Worm (Caenorhabditis elegans) whole organism, L1 larva: ENCODE results near the gene C08F8.9.

ENCODE experiments used
- C16A3.4 ChIP-seq: fragments of 150-350 bp; optimal IDR thresholded peaks from 2 replicates; lab custom pipeline; 2014; ENCODE audit warnings: missing biosample characterization, missing genetic modification characterization
- F16B12.6 ChIP-seq: fragments of 150-350 bp; optimal IDR thresholded peaks from 2 replicates; lab custom pipeline; 2014; ENCODE audit warnings: missing biosample characterization, missing genetic modification characterization
- Y116A8C.19 ChIP-seq: sonication (generic microtip); optimal IDR thresholded peaks from 2 replicates; lab custom pipeline; 2016; ENCODE audit warnings: missing compliant biosample characterization, missing genetic modification characterization, borderline replicate concordance
- aha-1 ChIP-seq: fragments of 150-350 bp; optimal IDR thresholded peaks from 2 replicates; lab custom pipeline; 2014; ENCODE audit warnings: missing biosample characterization, missing genetic modification characterization
- alr-1 ChIP-seq: fragments of 200-800 bp; sonication (Bioruptor generic); optimal IDR thresholded peaks from 2 replicates; lab custom pipeline; 2018; ENCODE audit warnings: borderline replicate concordance, mild to moderate bottlenecking, missing genetic modification characterization, missing compliant biosample characterization
- aly-2 ChIP-seq: fragments of 150-350 bp; optimal IDR thresholded peaks from 2 replicates; lab custom pipeline; 2014; ENCODE audit warnings: missing biosample characterization, missing genetic modification characterization
- blmp-1 ChIP-seq: fragments of 150-350 bp; optimal IDR thresholded peaks from 2 replicates; lab custom pipeline; 2014; ENCODE audit warnings: missing biosample characterization, missing genetic modification characterization
- ceh-63 ChIP-seq: fragments of 200-800 bp; sonication (Bioruptor generic); optimal IDR thresholded peaks from 2 replicates; lab custom pipeline; 2018; ENCODE audit warnings: mild to moderate bottlenecking, missing genetic modification characterization, missing compliant biosample characterization
- ceh-82 ChIP-seq, 3 experiments: fragments of 150-350 bp in 1 of 3; sonication (generic microtip) in 2 of 3; optimal IDR thresholded peaks; 2 replicates each; lab custom pipeline; 2014 to 2017; ENCODE audit warnings: missing biosample characterization in 3 of 3, missing genetic modification characterization in 3 of 3
- ceh-88 ChIP-seq: fragments of 200-800 bp; sonication (Bioruptor generic); IDR thresholded peaks from 2 replicates; pipeline ENCODE4 v1.3.6; 2022; ENCODE audit warnings: missing genetic modification characterization, missing compliant biosample characterization
- ceh-90 ChIP-seq: sonication (generic microtip); optimal IDR thresholded peaks from 2 replicates; lab custom pipeline; 2016; ENCODE audit warnings: missing genetic modification characterization, missing compliant biosample characterization
- ces-1 ChIP-seq: fragments of 150-350 bp; optimal IDR thresholded peaks from 2 replicates; lab custom pipeline; 2014; ENCODE audit warnings: missing biosample characterization, missing genetic modification reagents, missing genetic modification characterization
- dsc-1 ChIP-seq: sonication (generic microtip); optimal IDR thresholded peaks from 2 replicates; lab custom pipeline; 2016; ENCODE audit warnings: mild to moderate bottlenecking, missing genetic modification characterization, missing compliant biosample characterization
- egl-27 ChIP-seq, 2 experiments: fragments of 150-350 bp in 1 of 2; sonication (generic microtip); optimal IDR thresholded peaks; 3 replicates each; lab custom pipeline; 2017 to 2018; ENCODE audit warnings: missing biosample characterization in 2 of 2, missing genetic modification characterization in 2 of 2, missing genetic modification reagents in 2 of 2
- elt-3 ChIP-seq, 6 experiments: fragments of 150-350 bp in 1 of 6; sonication (generic microtip); optimal IDR thresholded peaks; 2 replicates each; lab custom pipeline; 2017 to 2018; ENCODE audit warnings: missing biosample characterization in 6 of 6, missing genetic modification characterization in 6 of 6, inconsistent platforms in 1 of 6
- ets-5 ChIP-seq: fragments of 200-800 bp; sonication (Bioruptor generic); IDR thresholded peaks from 2 replicates; pipeline ENCODE4 v1.3.6; 2022; ENCODE audit warnings: missing genetic modification characterization, missing compliant biosample characterization
- fkh-10 ChIP-seq: sonication (generic microtip); optimal IDR thresholded peaks from 2 replicates; lab custom pipeline; 2017; ENCODE audit warnings: missing biosample characterization, missing genetic modification reagents, missing genetic modification characterization
- fkh-4 ChIP-seq: sonication (generic microtip); optimal IDR thresholded peaks from 2 replicates; lab custom pipeline; 2016; ENCODE audit warnings: missing compliant biosample characterization, missing genetic modification characterization, borderline replicate concordance
- hlh-17 ChIP-seq: fragments of 200-800 bp; sonication (Bioruptor generic); optimal IDR thresholded peaks from 2 replicates; lab custom pipeline; 2018; ENCODE audit warnings: missing genetic modification characterization, mild to moderate bottlenecking, missing compliant biosample characterization, moderate library complexity, borderline replicate concordance
- hlh-4 ChIP-seq: sonication (generic microtip); optimal IDR thresholded peaks from 2 replicates; lab custom pipeline; 2016; ENCODE audit warnings: mild to moderate bottlenecking, missing genetic modification characterization, missing compliant biosample characterization
- hpl-2 ChIP-seq: fragments of 150-350 bp; optimal IDR thresholded peaks from 2 replicates; lab custom pipeline; 2014; ENCODE audit warnings: missing biosample characterization, missing genetic modification reagents, missing genetic modification characterization
- jun-1 ChIP-seq: fragments of 150-350 bp; optimal IDR thresholded peaks from 2 replicates; lab custom pipeline; 2014; ENCODE audit warnings: missing biosample characterization, missing genetic modification reagents, missing genetic modification characterization
- lin-13 ChIP-seq: fragments of 150-350 bp; optimal IDR thresholded peaks from 2 replicates; lab custom pipeline; 2014; ENCODE audit warnings: missing biosample characterization, missing genetic modification reagents, missing genetic modification characterization
- lin-14 ChIP-seq: fragments of 200-800 bp; sonication (Bioruptor generic); optimal IDR thresholded peaks from 2 replicates; lab custom pipeline; 2018; ENCODE audit warnings: mild to moderate bottlenecking, missing genetic modification characterization, moderate library complexity, missing compliant biosample characterization
- lin-15B ChIP-seq: fragments of 150-350 bp; sonication (generic microtip); optimal IDR thresholded peaks from 3 replicates; lab custom pipeline; 2014; ENCODE audit warnings: missing biosample characterization, missing genetic modification characterization
- lin-35 ChIP-seq, 2 experiments: fragments of 150-350 bp; optimal IDR thresholded peaks; 2 replicates each; lab custom pipeline; 2014; ENCODE audit warnings: missing biosample characterization in 2 of 2, missing genetic modification characterization in 2 of 2, missing genetic modification reagents in 2 of 2
- lir-3 ChIP-seq: sonication (generic microtip); optimal IDR thresholded peaks from 2 replicates; lab custom pipeline; 2016; ENCODE audit warnings: mild to moderate bottlenecking, missing genetic modification characterization, moderate library complexity, missing compliant biosample characterization; ENCODE audit not compliant: poor library complexity
- lsy-2 ChIP-seq, 2 experiments: fragments of 150-350 bp; optimal IDR thresholded peaks; 2 replicates each; lab custom pipeline; 2014; ENCODE audit warnings: missing biosample characterization in 2 of 2, missing genetic modification characterization in 2 of 2
- mab-9 ChIP-seq: fragments of 200-800 bp; sonication (Bioruptor generic); IDR thresholded peaks from 2 replicates; pipeline ENCODE4 v1.3.6; 2022; ENCODE audit warnings: missing genetic modification reagents, missing genetic modification characterization, missing compliant biosample characterization
- mdl-1 ChIP-seq, 2 experiments: fragments of 150-350 bp; optimal IDR thresholded peaks; 2 replicates each; lab custom pipeline; 2014 to 2017; ENCODE audit warnings: missing biosample characterization in 2 of 2, missing genetic modification characterization in 2 of 2, inconsistent platforms in 1 of 2
- mef-2 ChIP-seq: fragments of 150-350 bp; optimal IDR thresholded peaks from 2 replicates; lab custom pipeline; 2014; ENCODE audit warnings: missing biosample characterization, missing genetic modification characterization
- nhr-11 ChIP-seq: fragments of 150-350 bp; optimal IDR thresholded peaks from 2 replicates; lab custom pipeline; 2014; ENCODE audit warnings: missing biosample characterization, missing genetic modification characterization
- nhr-12 ChIP-seq: sonication (generic microtip); optimal IDR thresholded peaks from 2 replicates; lab custom pipeline; 2017; ENCODE audit warnings: missing biosample characterization, missing genetic modification characterization
- nhr-19 ChIP-seq: fragments of 200-800 bp; sonication (Bioruptor generic); conservative IDR thresholded peaks from 2 replicates; pipeline ENCODE4 v1.3.6; 2022; ENCODE audit warnings: missing genetic modification characterization, missing compliant biosample characterization
- nhr-28 ChIP-seq: fragments of 150-350 bp; optimal IDR thresholded peaks from 2 replicates; lab custom pipeline; 2014; ENCODE audit warnings: missing biosample characterization, missing genetic modification characterization
- nhr-47 ChIP-seq: sonication (generic microtip); optimal IDR thresholded peaks from 2 replicates; lab custom pipeline; 2016; ENCODE audit warnings: mild to moderate bottlenecking, missing genetic modification characterization, moderate library complexity, missing compliant biosample characterization
- nhr-71 ChIP-seq: sonication (generic microtip); optimal IDR thresholded peaks from 2 replicates; lab custom pipeline; 2016; ENCODE audit warnings: mild to moderate bottlenecking, missing genetic modification characterization, moderate library complexity, missing compliant biosample characterization
- nhr-76 ChIP-seq: sonication (generic microtip); optimal IDR thresholded peaks from 2 replicates; lab custom pipeline; 2017; ENCODE audit warnings: missing biosample characterization, missing genetic modification characterization
- nhr-84 ChIP-seq: sonication (generic microtip); optimal IDR thresholded peaks from 2 replicates; lab custom pipeline; 2017; ENCODE audit warnings: missing biosample characterization, missing genetic modification characterization
- nhr-90 ChIP-seq: sonication (generic microtip); optimal IDR thresholded peaks from 2 replicates; lab custom pipeline; 2016; ENCODE audit warnings: mild to moderate bottlenecking, missing genetic modification characterization, missing compliant biosample characterization; ENCODE audit not compliant: poor library complexity
- pag-3 ChIP-seq: sonication (generic microtip); optimal IDR thresholded peaks from 2 replicates; lab custom pipeline; 2017; ENCODE audit warnings: missing genetic modification characterization, mild to moderate bottlenecking, missing compliant biosample characterization, antibody characterized with exemption, borderline replicate concordance; ENCODE audit not compliant: insufficient read depth
- pax-3 ChIP-seq: fragments of 200-800 bp; sonication (Bioruptor generic); optimal IDR thresholded peaks from 2 replicates; lab custom pipeline; 2018; ENCODE audit warnings: mild to moderate bottlenecking, missing genetic modification characterization, moderate library complexity, missing compliant biosample characterization
- rnt-1 ChIP-seq: sonication (generic microtip); optimal IDR thresholded peaks from 2 replicates; lab custom pipeline; 2016; ENCODE audit warnings: mild to moderate bottlenecking, missing genetic modification characterization, moderate library complexity, missing compliant biosample characterization
- sox-4 ChIP-seq: sonication (generic microtip); optimal IDR thresholded peaks from 2 replicates; lab custom pipeline; 2016; ENCODE audit warnings: missing genetic modification characterization, missing compliant biosample characterization
- sup-37 ChIP-seq: fragments of 200-800 bp; sonication (Bioruptor generic); optimal IDR thresholded peaks from 2 replicates; lab custom pipeline; 2018; ENCODE audit warnings: mild to moderate bottlenecking, missing genetic modification characterization, missing compliant biosample characterization
- tlp-1 ChIP-seq: fragments of 150-350 bp; optimal IDR thresholded peaks from 2 replicates; lab custom pipeline; 2014; ENCODE audit warnings: missing biosample characterization, missing genetic modification characterization
- unc-30 ChIP-seq: sonication (generic microtip); optimal IDR thresholded peaks from 2 replicates; lab custom pipeline; 2017; ENCODE audit warnings: missing biosample characterization, missing genetic modification characterization
- unc-62 ChIP-seq: fragments of 150-350 bp; optimal IDR thresholded peaks from 2 replicates; lab custom pipeline; 2014; ENCODE audit warnings: missing biosample characterization, missing genetic modification reagents, missing genetic modification characterization
- zip-4 ChIP-seq: fragments of 200-800 bp; sonication (Bioruptor generic); optimal IDR thresholded peaks from 2 replicates; lab custom pipeline; 2018; ENCODE audit warnings: mild to moderate bottlenecking, missing genetic modification characterization, moderate library complexity, missing compliant biosample characterization
- ztf-4 ChIP-seq: fragments of 150-350 bp; optimal IDR thresholded peaks from 2 replicates; lab custom pipeline; 2014; ENCODE audit warnings: missing biosample characterization, missing genetic modification characterization

C08F8.9 gene

DNA sequence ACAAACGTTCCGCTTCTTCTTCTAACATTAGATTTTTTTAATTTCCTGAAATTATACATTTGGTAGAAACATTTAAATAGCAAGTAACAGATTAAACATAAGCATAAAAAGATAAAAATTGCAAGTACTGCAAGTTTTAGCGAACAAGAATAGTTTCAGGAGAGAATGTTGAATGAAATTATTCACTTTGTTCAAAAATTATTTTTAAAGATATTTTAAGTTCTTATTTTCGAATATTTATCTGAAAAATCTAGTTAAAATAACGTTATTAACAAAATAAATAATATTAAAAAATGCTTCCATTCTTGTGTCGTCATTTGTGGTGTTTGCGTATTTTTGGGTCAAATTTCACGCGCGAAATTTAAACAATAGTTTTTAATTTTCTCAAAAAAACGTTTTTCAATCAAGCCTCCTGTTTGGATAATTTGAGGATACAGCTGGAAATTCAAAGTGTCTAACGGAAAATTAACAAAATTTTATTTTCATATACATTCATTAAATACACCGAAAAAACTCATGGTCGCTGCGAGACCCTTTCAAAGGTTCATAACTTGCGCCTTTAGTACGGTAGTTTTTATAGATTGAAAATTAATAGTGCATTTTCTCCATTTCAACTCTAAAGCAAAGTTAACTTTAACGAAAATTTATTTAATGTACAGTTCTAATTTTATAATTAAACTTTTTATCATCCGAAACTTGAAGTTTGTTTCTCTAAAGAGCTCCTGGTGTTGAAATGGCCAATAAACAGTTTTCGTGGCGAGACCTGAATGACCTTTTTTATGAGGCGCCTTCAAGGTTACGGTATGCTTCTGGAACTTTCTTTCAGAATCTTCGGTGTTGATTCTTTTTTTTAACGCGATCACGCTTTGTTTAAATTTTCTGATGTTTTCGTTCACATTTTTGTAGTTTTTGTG lies 35.8 kb downstream of the C08F8.9 start, which contains the start of gene skih-2 (continued):
- TF ChIP-seq mdl-1 (tag; optimal IDR thresholded peaks at IDR 0.05; lab: Kevin White, UChicago) (no peak), nhr-90 (tag; lab: Kevin White, UChicago) (peak; percentile 32), ceh-88 (no peak), unc-62 (GFP tag; lab: Kevin White, UChicago) (no peak), pag-3 (tag; lab: Kevin White, UChicago) (no peak), C16A3.4 (tag; lab: Kevin White, UChicago) (peak; percentile 38), lin-15B (tag; lab: Kevin White, UChicago) (peak; percentile 32), ceh-82 (tag; optimal IDR thresholded peaks at IDR 0.05; lab: Kevin White, UChicago) (peak in 2 of 3 experiments; percentile 12 to 41), hlh-4 (tag; lab: Kevin White, UChicago) (no peak), jun-1 (tag; lab: Kevin White, UChicago) (no peak), nhr-19 (GFP tag; lab: Robert Waterston, UW) (peak; percentile 68), nhr-71 (tag; lab: Kevin White, UChicago) (peak; percentile 64), lir-3 (tag; lab: Kevin White, UChicago) (no peak), aly-2 (tag; lab: Kevin White, UChicago) (no peak), mab-9 (no peak), lin-14 (GFP tag; lab: Kevin White, UChicago) (no peak), nhr-84 (no peak), dsc-1 (tag; lab: Kevin White, UChicago) (peak; percentile 37), mef-2 (tag; lab: Kevin White, UChicago) (no peak), nhr-11 (tag; lab: Kevin White, UChicago) (no peak), sox-4 (tag; lab: Kevin White, UChicago) (no peak), zip-4 (no peak), nhr-28 (tag; lab: Kevin White, UChicago) (no peak), ces-1 (no peak), ceh-90 (tag; lab: Kevin White, UChicago) (no peak), elt-3 (tag; optimal IDR thresholded peaks at IDR 0.05; lab: Kevin White, UChicago) (no peak), F16B12.6 (tag; lab: Kevin White, UChicago) (peak; percentile 88), egl-27 (tag; optimal IDR thresholded peaks at IDR 0.05; lab: Kevin White, UChicago) (no peak), fkh-4 (no peak), ets-5 (GFP tag; lab: Robert Waterston, UW) (no peak), nhr-12 (tag; lab: Kevin White, UChicago) (no peak), aha-1 (tag; lab: Kevin White, UChicago) (no peak), ceh-63 (GFP tag; lab: Kevin White, UChicago) (no peak), ztf-4 (tag; lab: Kevin White, UChicago) (no peak), fkh-10 (no peak), lsy-2 (tag; optimal IDR thresholded peaks at IDR 0.05; lab: Kevin White, UChicago) (peak; percentile 80 to 86), sup-37 (no peak), Y116A8C.19 (tag; lab: Kevin White, UChicago) (no peak), pax-3 (no peak), blmp-1 (peak; percentile 27), lin-13 (GFP tag; lab: Kevin White, UChicago) (no peak), lin-35 (GFP tag; optimal IDR thresholded peaks at IDR 0.05; lab: Kevin White, UChicago) (peak; percentile 94 to 95), tlp-1 (tag; lab: Kevin White, UChicago) (no peak), rnt-1 (tag; lab: Kevin White, UChicago) (peak; percentile 18), nhr-47 (tag; lab: Kevin White, UChicago) (peak; percentile 71), alr-1 (no peak), unc-30 (tag; lab: Kevin White, UChicago) (no peak), hpl-2 (GFP tag; lab: Kevin White, UChicago) (no peak), nhr-76 (tag; lab: Kevin White, UChicago) (no peak), hlh-17 (GFP tag; lab: Kevin White, UChicago) (no peak)
